Worm (Caenorhabditis elegans) whole organism, L3 larva: ENCODE measurements around the gene idhg-1.

Experiments used
- aly-2 ChIP-seq: fragments of 150-350 bp; optimal IDR thresholded peaks from 2 replicates; lab custom pipeline; 2014; ENCODE audit warnings: missing biosample characterization, missing genetic modification characterization
- ama-1 ChIP-seq: fragments of 150-350 bp; optimal IDR thresholded peaks from 2 replicates; lab custom pipeline; 2018
- ceh-28 ChIP-seq: fragments of 150-350 bp; optimal IDR thresholded peaks from 2 replicates; lab custom pipeline; 2014; ENCODE audit warnings: missing biosample characterization, missing genetic modification reagents, missing genetic modification characterization
- egl-27 ChIP-seq: sonication (generic microtip); optimal IDR thresholded peaks from 4 replicates; lab custom pipeline; 2017; ENCODE audit warnings: missing biosample characterization, missing genetic modification reagents, missing genetic modification characterization
- elt-1 ChIP-seq: fragments of 150-350 bp; optimal IDR thresholded peaks from 2 replicates; lab custom pipeline; 2014; ENCODE audit warnings: missing biosample characterization, missing genetic modification characterization
- lin-15B ChIP-seq: fragments of 150-350 bp; optimal IDR thresholded peaks from 2 replicates; lab custom pipeline; 2014; ENCODE audit warnings: missing biosample characterization, missing genetic modification characterization
- nhr-12 ChIP-seq: fragments of 150-350 bp; optimal IDR thresholded peaks from 2 replicates; lab custom pipeline; 2014; ENCODE audit warnings: missing biosample characterization, missing genetic modification characterization
- nhr-237 ChIP-seq: fragments of 150-350 bp; optimal IDR thresholded peaks from 2 replicates; lab custom pipeline; 2014; ENCODE audit warnings: missing biosample characterization, missing genetic modification characterization
- pqm-1 ChIP-seq: fragments of 150-350 bp; optimal IDR thresholded peaks from 2 replicates; lab custom pipeline; 2017; ENCODE audit warnings: missing biosample characterization, missing genetic modification characterization, inconsistent platforms
- snpc-4 ChIP-seq: fragments of 150-350 bp; optimal IDR thresholded peaks from 2 replicates; lab custom pipeline; 2014; ENCODE audit warnings: missing biosample characterization, missing genetic modification characterization
- tbx-2 ChIP-seq: sonication (generic microtip); optimal IDR thresholded peaks from 2 replicates; lab custom pipeline; 2016; ENCODE audit warnings: mild to moderate bottlenecking, missing genetic modification characterization, missing compliant biosample characterization
- unc-39 ChIP-seq: sonication (generic microtip); optimal IDR thresholded peaks from 4 replicates; lab custom pipeline; 2017; ENCODE audit warnings: missing biosample characterization, missing genetic modification characterization
- ztf-4 ChIP-seq: fragments of 150-350 bp; optimal IDR thresholded peaks from 2 replicates; lab custom pipeline; 2014; ENCODE audit warnings: missing biosample characterization, missing genetic modification characterization

- TF ChIP-seq ama-1 (lab: Kevin White, UChicago) (no peak), egl-27 (tag; lab: Kevin White, UChicago) (no peak), unc-39 (tag; lab: Kevin White, UChicago) (no peak), snpc-4 (tag; lab: Kevin White, UChicago) (no peak), nhr-12 (no peak), pqm-1 (tag; lab: Kevin White, UChicago) (no peak), lin-15B (tag; lab: Kevin White, UChicago) (no peak), ceh-28 (tag; lab: Kevin White, UChicago) (no peak), aly-2 (tag; lab: Kevin White, UChicago) (no peak), nhr-237 (tag; lab: Kevin White, UChicago) (no peak), tbx-2 (no peak), elt-1 (tag; lab: Kevin White, UChicago) (no peak), ztf-4 (tag; lab: Kevin White, UChicago) (no peak)
Measured at ce11 chrIII:4524071-4524470, 44.5 kb upstream of the idhg-1 start.
